Worm (Caenorhabditis elegans) whole organism, L4 larva: ENCODE measurements around the gene nhr-66.

Source experiments
- aly-2 ChIP-seq: sonication (generic microtip); optimal IDR thresholded peaks from 2 replicates; lab custom pipeline; 2018; ENCODE audit warnings: missing biosample characterization, missing genetic modification characterization
- nhr-6 ChIP-seq: fragments of 150-350 bp; optimal IDR thresholded peaks from 2 replicates; lab custom pipeline; 2014; ENCODE audit warnings: missing biosample characterization, missing genetic modification characterization

- no peak for TF ChIP-seq nhr-6 (tag; lab: Kevin White, UChicago)
- TF ChIP-seq aly-2 (tag; lab: Kevin White, UChicago): no peak
These were observed 11.0 kb downstream of the nhr-66 start, which contains the start of gene serp-1.2 for ce11 chrIV:8225357-8225756.
